Worm (Caenorhabditis elegans): ENCODE measurements around the gene idpp-7.

Gene idpp-7

ce11 chrIV:12689292-12689691 is 30.5 kb upstream of the idpp-7 start:
- no peak for TF ChIP-seq unc-62 (GFP tag; optimal IDR thresholded peaks at IDR 0.05)
- TF ChIP-seq zip-8 (tag; optimal IDR thresholded peaks at IDR 0.05), result peak; percentile 100

DNA sequence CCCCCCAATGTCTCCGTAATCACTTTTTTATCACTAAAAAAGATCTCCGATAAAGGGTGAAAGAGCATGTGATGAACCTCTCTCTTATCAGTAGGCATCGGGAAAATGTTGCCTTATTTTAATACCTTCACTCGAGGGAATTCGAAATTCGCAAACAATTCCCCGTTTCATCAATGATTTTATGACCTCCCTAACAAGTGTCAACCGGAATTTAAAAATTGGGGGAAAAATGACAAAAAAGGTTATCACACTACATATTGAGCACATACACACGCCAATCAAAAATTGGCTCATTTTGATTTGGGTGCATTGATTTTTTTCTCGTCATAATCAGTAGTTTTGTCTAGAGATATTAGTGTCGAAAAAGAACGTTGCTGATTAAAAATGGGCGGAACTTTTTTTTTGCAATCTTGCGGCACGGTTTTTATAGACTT is 30.0 kb upstream of the idpp-7 start:
- TF ChIP-seq unc-39 (tag; optimal IDR thresholded peaks at IDR 0.05) (no peak), elt-1 (tag; optimal IDR thresholded peaks at IDR 0.05; ENCODE audit: borderline replicate concordance, insufficient read depth) (peak; percentile 29)

DNA sequence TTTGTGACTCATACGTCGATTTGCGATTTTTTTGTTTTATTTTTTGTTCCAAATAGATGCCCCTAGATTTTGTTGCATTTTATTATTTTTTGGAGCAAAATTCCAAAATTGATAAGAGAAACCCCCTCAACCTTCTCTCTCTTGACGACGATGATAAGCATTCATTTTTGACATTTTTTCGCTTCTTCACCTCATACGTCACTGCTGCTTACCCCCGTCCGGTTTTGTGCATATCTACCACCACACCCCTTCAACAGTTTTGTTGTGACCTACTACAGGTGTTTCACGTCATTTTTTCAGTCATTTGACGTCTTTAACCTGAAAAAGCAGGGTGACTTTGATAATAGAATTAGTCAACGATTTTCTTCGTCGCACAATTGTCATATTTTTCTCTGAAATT is 20.9 kb upstream of the idpp-7 start:
- TF ChIP-seq elt-1 (tag; optimal IDR thresholded peaks at IDR 0.05; ENCODE audit: borderline replicate concordance, insufficient read depth) (no peak), nhr-2 (tag; optimal IDR thresholded peaks at IDR 0.05) (no peak), nhr-237 (tag; optimal IDR thresholded peaks at IDR 0.05) (no peak), bed-3 (GFP tag; optimal IDR thresholded peaks at IDR 0.05) (no peak), mls-2 (tag; optimal IDR thresholded peaks at IDR 0.05) (no peak), cnd-1 (tag; optimal IDR thresholded peaks at IDR 0.05) (no peak), tbx-8 (GFP tag; optimal IDR thresholded peaks at IDR 0.05) (no peak), sem-2 (GFP tag; optimal IDR thresholded peaks at IDR 0.05) (no peak)

ce11 chrIV:12700204-12700603 is 19.6 kb upstream of the idpp-7 start:
- TF ChIP-seq unc-62 (GFP tag; optimal IDR thresholded peaks at IDR 0.05) (no peak), lin-32 (GFP tag; optimal IDR thresholded peaks at IDR 0.05) (no peak), sptf-1 (tag; optimal IDR thresholded peaks at IDR 0.05) (no peak), nhr-76 (tag; optimal IDR thresholded peaks at IDR 0.05) (no peak), unc-120 (tag; optimal IDR thresholded peaks at IDR 0.05; ENCODE audit: poor library complexity, severe bottlenecking) (no peak), nhr-2 (tag; optimal IDR thresholded peaks at IDR 0.05) (no peak), M03D4.4 (tag; optimal IDR thresholded peaks at IDR 0.05) (no peak), cnd-1 (tag; optimal IDR thresholded peaks at IDR 0.05) (no peak), bed-3 (GFP tag; optimal IDR thresholded peaks at IDR 0.05) (no peak), ceh-83 (GFP tag; optimal IDR thresholded peaks at IDR 0.05) (no peak), mep-1 (tag; optimal IDR thresholded peaks at IDR 0.05) (no peak), unc-39 (tag; optimal IDR thresholded peaks at IDR 0.05) (no peak), ham-2 (GFP tag; optimal IDR thresholded peaks at IDR 0.05) (no peak), nhr-28 (tag; optimal IDR thresholded peaks at IDR 0.05) (no peak), ces-1 (GFP tag; optimal IDR thresholded peaks at IDR 0.05) (no peak)

DNA sequence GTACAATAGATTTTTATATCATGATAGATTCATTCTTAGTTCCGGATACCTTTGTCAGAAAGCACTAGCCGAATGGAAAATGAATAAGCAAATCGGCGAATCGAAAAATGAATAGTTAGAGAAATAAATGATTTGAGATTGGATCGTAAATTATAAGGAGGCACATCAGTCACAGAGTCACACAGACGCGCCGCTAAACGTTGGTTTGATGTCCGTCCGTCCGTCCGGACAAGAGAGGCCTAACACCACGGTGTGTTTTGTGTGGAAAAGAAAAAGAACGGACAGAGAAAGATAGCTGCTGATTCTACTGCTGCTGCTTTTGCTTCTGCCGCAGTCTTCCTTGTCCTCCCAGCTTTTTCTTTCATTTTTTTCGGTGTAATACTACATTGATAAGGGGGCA is 18.8 kb upstream of the idpp-7 start:
- no peak for TF ChIP-seq nhr-76 (tag; optimal IDR thresholded peaks at IDR 0.05)
- TF ChIP-seq elt-3 (tag; optimal IDR thresholded peaks at IDR 0.05), result no peak
- TF ChIP-seq snpc-4 (tag; optimal IDR thresholded peaks at IDR 0.05), result no peak
- TF ChIP-seq sptf-1 (tag; optimal IDR thresholded peaks at IDR 0.05), result no peak
- peak; percentile 62 for TF ChIP-seq unc-62 (GFP tag; optimal IDR thresholded peaks at IDR 0.05)

- no peak for TF ChIP-seq zip-8 (tag; optimal IDR thresholded peaks at IDR 0.05)
- no peak for TF ChIP-seq ces-1 (GFP tag; optimal IDR thresholded peaks at IDR 0.05)
- TF ChIP-seq mls-2 (tag; optimal IDR thresholded peaks at IDR 0.05), result no peak
- TF ChIP-seq unc-62 (GFP tag; optimal IDR thresholded peaks at IDR 0.05), result no peak
- no peak for TF ChIP-seq unc-39 (tag; optimal IDR thresholded peaks at IDR 0.05)
- TF ChIP-seq nhr-28 (tag; optimal IDR thresholded peaks at IDR 0.05), result no peak
- no peak for TF ChIP-seq nhr-76 (tag; optimal IDR thresholded peaks at IDR 0.05)
- no peak for TF ChIP-seq elt-1 (tag; optimal IDR thresholded peaks at IDR 0.05; ENCODE audit: borderline replicate concordance, insufficient read depth)
- TF ChIP-seq mep-1 (tag; optimal IDR thresholded peaks at IDR 0.05), result no peak
- no peak for TF ChIP-seq elt-3 (tag; optimal IDR thresholded peaks at IDR 0.05)
- TF ChIP-seq bed-3 (GFP tag; optimal IDR thresholded peaks at IDR 0.05), result no peak
- no peak for TF ChIP-seq tbx-8 (GFP tag; optimal IDR thresholded peaks at IDR 0.05)
- no peak for TF ChIP-seq nhr-2 (tag; optimal IDR thresholded peaks at IDR 0.05)
- no peak for TF ChIP-seq ceh-43 (GFP tag; optimal IDR thresholded peaks at IDR 0.05)
- no peak for TF ChIP-seq blmp-1 (tag; optimal IDR thresholded peaks at IDR 0.05)
- no peak for TF ChIP-seq M03D4.4 (tag; optimal IDR thresholded peaks at IDR 0.05)
- no peak for TF ChIP-seq cnd-1 (tag; optimal IDR thresholded peaks at IDR 0.05)
- no peak for TF ChIP-seq ceh-39 (tag; optimal IDR thresholded peaks at IDR 0.05)
Measured at ce11 chrIV:12703811-12704210, 16.0 kb upstream of the idpp-7 start, which contains the start of gene C27D8.4. TSS of gene C27D8.4 (plus strand) at chrIV:12704111.

DNA sequence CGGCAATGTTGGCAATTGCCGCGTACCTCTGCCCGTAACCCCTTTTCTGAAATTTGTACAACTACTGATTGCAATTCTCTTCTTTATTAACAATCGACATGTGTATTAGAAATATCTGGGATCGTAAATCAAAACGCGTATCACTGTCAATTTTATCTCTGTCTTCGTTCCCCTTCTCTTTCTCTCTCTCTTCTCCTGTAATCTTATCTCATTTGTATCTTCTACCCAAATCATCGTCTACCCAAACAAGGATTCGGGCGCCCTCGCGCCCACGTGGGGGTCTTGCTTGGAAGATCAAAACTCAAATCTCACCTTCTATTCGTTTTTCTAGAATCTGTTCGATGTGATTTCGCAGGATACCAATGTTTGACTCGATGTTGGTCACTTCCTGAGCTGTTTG is 8.8 kb upstream of the idpp-7 start, which contains the start of gene C27D8.2:
Gene C27D8.2, plus strand, starts transcription at position 222 of the 400 bp plus-strand sequence.
- peak; percentile 34 for TF ChIP-seq elt-3 (tag; optimal IDR thresholded peaks at IDR 0.05)
- TF ChIP-seq mab-5 (tag; optimal IDR thresholded peaks at IDR 0.05), result no peak
- TF ChIP-seq cnd-1 (tag; optimal IDR thresholded peaks at IDR 0.05), result no peak
- peak; percentile 14 for TF ChIP-seq unc-62 (GFP tag; optimal IDR thresholded peaks at IDR 0.05)
- TF ChIP-seq unc-39 (tag; optimal IDR thresholded peaks at IDR 0.05), result no peak
- peak; percentile 58 for TF ChIP-seq elt-1 (tag; optimal IDR thresholded peaks at IDR 0.05; ENCODE audit: borderline replicate concordance, insufficient read depth)
- no peak for TF ChIP-seq ham-2 (GFP tag; optimal IDR thresholded peaks at IDR 0.05)
